Worm (Caenorhabditis elegans): ENCODE measurements around the gene E01G6.1.
A peak's percentile ranks its signal among the peaks of the same experiment; 100 is the strongest.

The E01G6.1 gene

DNA sequence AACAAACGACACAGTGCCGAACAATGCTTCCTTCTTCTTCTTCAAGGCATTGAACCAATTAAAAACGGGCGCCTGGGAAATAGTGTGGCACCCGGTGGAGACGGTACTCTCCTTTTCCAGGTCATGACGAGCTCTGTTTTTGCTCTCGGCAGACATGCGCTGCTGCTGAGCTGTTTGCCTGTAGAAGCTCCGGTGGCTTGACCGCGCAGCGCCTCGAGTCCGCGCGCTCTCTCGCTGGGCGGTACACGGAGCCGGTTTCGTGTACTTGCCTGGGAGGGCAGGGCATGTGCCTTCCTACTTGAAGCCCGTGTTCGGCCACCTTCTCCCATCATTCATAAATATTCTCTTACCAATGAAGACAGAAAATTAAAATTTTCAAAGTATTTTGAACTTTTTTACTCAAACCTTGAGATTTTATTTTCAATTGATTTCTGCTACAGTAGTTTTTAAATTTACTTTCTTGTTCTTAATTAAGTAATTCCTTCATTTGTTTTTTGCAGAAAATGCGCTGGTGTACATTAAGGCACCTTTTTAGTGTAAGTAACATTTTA, at the start of gene E01G6.1:
Gene E01G6.1, plus strand, starts transcription at position 501 of the 551 bp plus-strand sequence.
- peak; percentile 91 for TF ChIP-seq zfh-2 (GFP tag; conservative IDR thresholded peaks at IDR 0.05)
- no peak for TF ChIP-seq ztf-18 (tag; optimal IDR thresholded peaks at IDR 0.05)
- TF ChIP-seq egrh-3 (GFP tag; IDR thresholded peaks at IDR 0.05), result peak; percentile 62; the same call in 1 of the 2 replicates

- TF ChIP-seq mel-28 (tag; optimal IDR thresholded peaks at IDR 0.05; ENCODE audit: borderline replicate concordance) (no peak), F49E8.2 (tag; optimal IDR thresholded peaks at IDR 0.05; ENCODE audit: insufficient read depth) (no peak), cebp-1 (GFP tag; IDR thresholded peaks at IDR 0.05) (no peak), cebp-1 (tag; optimal IDR thresholded peaks at IDR 0.05) (no peak), nhr-120 (GFP tag; IDR thresholded peaks at IDR 0.05) (no peak), F33H1.4 (GFP tag; IDR thresholded peaks at IDR 0.05) (no peak), snpc-4 (GFP tag; optimal IDR thresholded peaks at IDR 0.05) (no peak), snpc-4 (tag; optimal IDR thresholded peaks at IDR 0.05) (no peak), lir-1 (GFP tag; conservative IDR thresholded peaks at IDR 0.05) (no peak), F57C9.4 (tag; optimal IDR thresholded peaks at IDR 0.05) (no peak), nhr-90 (tag; optimal IDR thresholded peaks at IDR 0.05) (no peak), nfyb-1 (GFP tag; IDR thresholded peaks at IDR 0.05) (no peak)
Observed at ce11 chrX:12212801-12213200, 47.9 kb upstream of the E01G6.1 start, which contains the start of gene cab-1. TSS of gene cab-1 (minus strand) at chrX:12212901.

- no peak for TF ChIP-seq ztf-18 (tag; optimal IDR thresholded peaks at IDR 0.05)
- TF ChIP-seq xnd-1 (tag; optimal IDR thresholded peaks at IDR 0.05), result no peak
- TF ChIP-seq ekl-4 (GFP tag; IDR thresholded peaks at IDR 0.05), result no peak
- TF ChIP-seq sdz-38 (tag; optimal IDR thresholded peaks at IDR 0.05), result no peak
- no peak for TF ChIP-seq hsf-1 (GFP tag; IDR thresholded peaks at IDR 0.05)
- no peak for TF ChIP-seq ztf-28 (GFP tag; IDR thresholded peaks at IDR 0.05)
- TF ChIP-seq lir-1 (GFP tag; conservative IDR thresholded peaks at IDR 0.05), result no peak
- TF ChIP-seq snpc-1.1 (tag; optimal IDR thresholded peaks at IDR 0.05; ENCODE audit: insufficient read depth), result no peak
- no peak for TF ChIP-seq nhr-90 (tag; optimal IDR thresholded peaks at IDR 0.05)
- TF ChIP-seq Y67H2A.10 (GFP tag; conservative IDR thresholded peaks at IDR 0.05), result no peak
- TF ChIP-seq Y53F4B.3 (GFP tag; IDR thresholded peaks at IDR 0.05), result no peak
- no peak for TF ChIP-seq hrde-1 (tag; optimal IDR thresholded peaks at IDR 0.05; ENCODE audit: borderline replicate concordance)
- no peak for TF ChIP-seq aptf-3 (GFP tag; IDR thresholded peaks at IDR 0.05)
- no peak for TF ChIP-seq D2030.7 (GFP tag; IDR thresholded peaks at IDR 0.05)
- no peak for TF ChIP-seq lsl-1 (GFP tag; optimal IDR thresholded peaks at IDR 0.05)
- no peak for TF ChIP-seq T07F8.4 (tag; optimal IDR thresholded peaks at IDR 0.05)
Observed at ce11 chrX:12216943-12217342, 43.7 kb upstream of the E01G6.1 start, which contains the start of gene C23H4.8. TSS of gene C23H4.8 (plus strand) at chrX:12217243.

DNA sequence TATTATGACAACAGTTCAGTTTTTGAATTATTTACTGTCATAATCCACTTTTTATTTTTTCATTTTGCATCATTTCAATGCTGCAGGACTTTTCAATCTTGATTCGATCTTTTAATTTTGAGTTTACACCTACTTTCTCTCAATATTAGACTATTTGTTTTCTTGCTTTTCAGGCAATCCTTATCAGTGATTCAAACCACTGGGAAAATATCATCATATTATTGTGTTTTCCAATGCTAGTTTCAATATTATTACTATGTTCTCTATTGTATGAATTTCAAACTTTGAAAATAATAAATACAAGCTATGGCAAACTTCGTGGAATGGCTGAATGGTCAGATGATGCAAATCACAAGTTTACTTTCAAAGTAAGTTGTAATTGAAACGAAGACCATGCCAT, 41.2 kb upstream of the E01G6.1 start, which contains the start of gene cest-8:
Gene cest-8, plus strand, starts transcription at position 184 of the 400 bp plus-strand sequence.
- TF ChIP-seq nhr-27 (tag; optimal IDR thresholded peaks at IDR 0.05) (no peak), mes-4 (tag; optimal IDR thresholded peaks at IDR 0.05) (no peak), F37B4.10 (GFP tag; IDR thresholded peaks at IDR 0.05) (no peak), hsf-1 (GFP tag; IDR thresholded peaks at IDR 0.05) (no peak), lin-26 (GFP tag; IDR thresholded peaks at IDR 0.05) (no peak), B0019.2 (GFP tag; conservative IDR thresholded peaks at IDR 0.05) (no peak), akir-1 (GFP tag; optimal IDR thresholded peaks at IDR 0.05) (no peak), attf-3 (GFP tag; conservative IDR thresholded peaks at IDR 0.05) (no peak), B0336.3 (GFP tag; IDR thresholded peaks at IDR 0.05) (no peak), rec-8 (tag; optimal IDR thresholded peaks at IDR 0.05) (no peak)
